Worm (Caenorhabditis elegans) whole organism, young adult: ENCODE data around the gene str-180.

Experiments used
- hrde-1 ChIP-seq: sonication (generic microtip); optimal IDR thresholded peaks from 2 replicates; lab custom pipeline; 2016; ENCODE audit warnings: missing genetic modification characterization, mild to moderate bottlenecking, missing compliant biosample characterization, moderate library complexity, missing genotype, missing genetic modification reagents, borderline replicate concordance
- ztf-25 ChIP-seq: fragments of 200-800 bp; sonication (Bioruptor generic); IDR thresholded peaks from 2 replicates; pipeline ENCODE4 v1.3.6; 2022; ENCODE audit warnings: missing genetic modification reagents, missing genetic modification characterization, missing compliant biosample characterization

ce11 chrV:6685963-6686362, 17.3 kb upstream of the str-180 start:
- no peak for TF ChIP-seq ztf-25 (GFP tag; lab: Robert Waterston, UW)
- TF ChIP-seq hrde-1 (tag; lab: Kevin White, UChicago) = no peak
